Fruit fly (Drosophila melanogaster) whole organism: ENCODE results near the gene dpr2.

Source experiments
- CG8478 ChIP-seq: fragments of >200 bp; optimal IDR thresholded peaks from 2 replicates; lab custom pipeline; 2018; ENCODE audit warnings: inconsistent platforms
- pan ChIP-seq: fragments of >200 bp; optimal IDR thresholded peaks from 2 replicates; lab custom pipeline; 2017
- psq ChIP-seq: fragments of >200 bp; optimal IDR thresholded peaks from 2 replicates; lab custom pipeline; 2017

- TF ChIP-seq CG8478 (lab: Kevin White, UChicago) = no peak
- no peak for TF ChIP-seq psq (lab: Kevin White, UChicago)
- TF ChIP-seq pan (lab: Kevin White, UChicago) = peak; percentile 46
These were observed 13.1 kb upstream of the dpr2 start for dm6 chr2L:10976864-10977586.
